Fruit fly (Drosophila melanogaster) whole organism, wandering third instar larva: Measurements from ENCODE around the gene Psa.
A peak's percentile ranks its signal among the peaks of the same experiment; 100 is the strongest.

Experiments used
- Abd-B ChIP-seq: fragments of >200 bp; optimal IDR thresholded peaks from 2 replicates; lab custom pipeline; 2017; ENCODE audit warnings: missing biosample characterization, missing genetic modification characterization
- CG32264 ChIP-seq: fragments of 200-800 bp; sonication (Bioruptor generic); optimal IDR thresholded peaks from 2 replicates; lab custom pipeline; 2016; ENCODE audit warnings: missing biosample characterization, missing genetic modification characterization
- CG9705 ChIP-seq: fragments of 200-800 bp; sonication (Bioruptor generic); optimal IDR thresholded peaks from 2 replicates; lab custom pipeline; 2018; ENCODE audit warnings: missing biosample characterization, mild to moderate bottlenecking, missing genetic modification characterization
- CrebA ChIP-seq: fragments of 200-800 bp; sonication (Bioruptor generic); optimal IDR thresholded peaks from 2 replicates; lab custom pipeline; 2016; ENCODE audit warnings: missing biosample characterization, mild to moderate bottlenecking, missing genetic modification characterization, borderline replicate concordance
- Dfd ChIP-seq: fragments of >200 bp; optimal IDR thresholded peaks from 2 replicates; lab custom pipeline; 2017; ENCODE audit warnings: missing biosample characterization, missing genetic modification characterization
- Dif ChIP-seq: fragments of 200-275, 200-300 bp; sonication (Bioruptor generic); optimal IDR thresholded peaks from 2 replicates; lab custom pipeline; 2018; ENCODE audit warnings: missing biosample characterization, missing genetic modification characterization; ENCODE audit not compliant: partially characterized antibody
- GATAd ChIP-seq: sonication (Bioruptor generic); optimal IDR thresholded peaks from 2 replicates; lab custom pipeline; 2016; ENCODE audit warnings: missing biosample characterization, missing genetic modification characterization
- HLH106 ChIP-seq: fragments of 200-800 bp; optimal IDR thresholded peaks from 3 replicates; lab custom pipeline; 2019; ENCODE audit warnings: missing biosample characterization, mild to moderate bottlenecking, missing genetic modification characterization, moderate library complexity
- Hnf4 ChIP-seq: fragments of 200-800 bp; sonication (Bioruptor generic); optimal IDR thresholded peaks from 2 replicates; lab custom pipeline; 2016; ENCODE audit warnings: missing biosample characterization, mild to moderate bottlenecking, missing genetic modification characterization
- Hr78 ChIP-seq: fragments of >200 bp; optimal IDR thresholded peaks from 2 replicates; lab custom pipeline; 2017; ENCODE audit warnings: missing biosample characterization, missing genetic modification characterization
- Hr83 ChIP-seq: fragments of 200-300 bp; sonication (Bioruptor generic); optimal IDR thresholded peaks from 2 replicates; lab custom pipeline; 2016; ENCODE audit warnings: missing biosample characterization, mild to moderate bottlenecking, missing genetic modification characterization, moderate library complexity; ENCODE audit not compliant: poor library complexity, severe bottlenecking
- Jra ChIP-seq: sonication (Bioruptor generic); optimal IDR thresholded peaks from 2 replicates; lab custom pipeline; 2016; ENCODE audit warnings: missing biosample characterization, missing genetic modification characterization
- Mio ChIP-seq: sonication (Bioruptor generic); optimal IDR thresholded peaks from 2 replicates; lab custom pipeline; 2016; ENCODE audit warnings: missing biosample characterization, missing genetic modification characterization
- Myc ChIP-seq: fragments of >200 bp; optimal IDR thresholded peaks from 2 replicates; lab custom pipeline; 2017
- N ChIP-seq: fragments of >200 bp; optimal IDR thresholded peaks from 2 replicates; lab custom pipeline; 2018; ENCODE audit warnings: missing biosample characterization, missing external identifiers, missing genetic modification characterization
- OdsH ChIP-seq: fragments of 200-800 bp; sonication (Bioruptor generic); optimal IDR thresholded peaks from 2 replicates; lab custom pipeline; 2016; ENCODE audit warnings: missing biosample characterization, mild to moderate bottlenecking, missing genetic modification characterization
- Rel ChIP-seq, 2 experiments: fragments of 200-800 bp; sonication (Bioruptor generic) in 1 of 2; optimal IDR thresholded peaks; 2 replicates in 1 of 2; 3 replicates in 1 of 2; lab custom pipeline; 2016 to 2019; ENCODE audit warnings: mild to moderate bottlenecking in 2 of 2, missing biosample characterization in 2 of 2, missing genetic modification characterization in 2 of 2, moderate library complexity in 1 of 2
- Sp1 ChIP-seq: fragments of 200-800 bp; sonication (Bioruptor generic); optimal IDR thresholded peaks from 3 replicates; lab custom pipeline; 2019; ENCODE audit warnings: missing biosample characterization, mild to moderate bottlenecking, missing genetic modification characterization, moderate library complexity
- Vsx2 ChIP-seq: fragments of 200-300, 225-300 bp; sonication (Bioruptor generic); optimal IDR thresholded peaks from 2 replicates; lab custom pipeline; 2018; ENCODE audit warnings: missing biosample characterization, missing genetic modification characterization; ENCODE audit not compliant: partially characterized antibody
- br ChIP-seq: fragments of 200-800 bp; sonication (Bioruptor generic); optimal IDR thresholded peaks from 2 replicates; lab custom pipeline; 2016; ENCODE audit warnings: missing biosample characterization, missing genetic modification characterization
- brk ChIP-seq: fragments of 200-800 bp; sonication (Bioruptor generic); optimal IDR thresholded peaks from 2 replicates; lab custom pipeline; 2016; ENCODE audit warnings: missing biosample characterization, mild to moderate bottlenecking, missing genetic modification characterization
- dl ChIP-seq, 2 experiments: fragments of 175-275, 200-275 bp in 1 of 2; fragments of 200-275 bp in 1 of 2; sonication (Bioruptor generic); optimal IDR thresholded peaks; lab custom pipeline; 2018; ENCODE audit warnings: mild to moderate bottlenecking in 2 of 2, missing biosample characterization in 2 of 2, missing genetic modification characterization in 2 of 2, moderate library complexity in 2 of 2; ENCODE audit not compliant: partially characterized antibody in 2 of 2, insufficient read depth in 1 of 2
- dmrt93B ChIP-seq: fragments of 200-800 bp; sonication (Bioruptor generic); optimal IDR thresholded peaks from 2 replicates; lab custom pipeline; 2018; ENCODE audit warnings: missing biosample characterization, mild to moderate bottlenecking, missing genetic modification characterization
- dsf ChIP-seq: sonication (Bioruptor generic); optimal IDR thresholded peaks from 2 replicates; lab custom pipeline; 2016; ENCODE audit warnings: missing biosample characterization, missing genetic modification characterization, borderline replicate concordance
- ey ChIP-seq: fragments of 200-800 bp; sonication (Bioruptor generic); optimal IDR thresholded peaks from 2 replicates; lab custom pipeline; 2016; ENCODE audit warnings: missing biosample characterization, missing genetic modification characterization
- foxo ChIP-seq, 2 experiments: fragments of 200-800 bp; sonication (Bioruptor generic); optimal IDR thresholded peaks; 2 replicates in 1 of 2; 3 replicates in 1 of 2; lab custom pipeline; 2016 to 2017; ENCODE audit warnings: missing biosample characterization in 2 of 2, missing genetic modification characterization in 2 of 2
- fru ChIP-seq: fragments of 200-800 bp; sonication (Bioruptor generic); optimal IDR thresholded peaks from 3 replicates; lab custom pipeline; 2016; ENCODE audit warnings: missing biosample characterization, mild to moderate bottlenecking, missing genetic modification characterization
- h ChIP-seq: fragments of 200-800 bp; sonication (Bioruptor generic); optimal IDR thresholded peaks from 3 replicates; lab custom pipeline; 2016; ENCODE audit warnings: missing biosample characterization, mild to moderate bottlenecking, missing genetic modification characterization
- jim ChIP-seq: fragments of 175-275, 200-325 bp; sonication (Bioruptor generic); optimal IDR thresholded peaks from 2 replicates; lab custom pipeline; 2016; ENCODE audit warnings: missing biosample characterization, mild to moderate bottlenecking, missing genetic modification characterization
- lola ChIP-seq: fragments of >200 bp; optimal IDR thresholded peaks from 2 replicates; lab custom pipeline; 2017; ENCODE audit warnings: missing biosample characterization, missing genetic modification characterization
- pan ChIP-seq: fragments of >200 bp; optimal IDR thresholded peaks from 2 replicates; lab custom pipeline; 2017
- psq ChIP-seq: fragments of 200-800 bp; sonication (Bioruptor generic); optimal IDR thresholded peaks from 3 replicates; lab custom pipeline; 2017; ENCODE audit warnings: missing biosample characterization, mild to moderate bottlenecking, missing genetic modification characterization, moderate library complexity
- rgr ChIP-seq: fragments of 200-800 bp; sonication (Bioruptor generic); optimal IDR thresholded peaks from 3 replicates; lab custom pipeline; 2016; ENCODE audit warnings: missing biosample characterization, mild to moderate bottlenecking, missing genetic modification characterization
- sage ChIP-seq: fragments of 200-800 bp; sonication (Bioruptor generic); optimal IDR thresholded peaks from 2 replicates; lab custom pipeline; 2016; ENCODE audit warnings: missing biosample characterization, mild to moderate bottlenecking, missing genetic modification characterization
- sv ChIP-seq: fragments of 200-800 bp; sonication (Bioruptor generic); optimal IDR thresholded peaks from 3 replicates; lab custom pipeline; 2016; ENCODE audit warnings: missing biosample characterization, missing genetic modification characterization
- tai ChIP-seq: sonication (Bioruptor generic); optimal IDR thresholded peaks from 2 replicates; lab custom pipeline; 2016; ENCODE audit warnings: missing biosample characterization, missing genetic modification characterization
- usp ChIP-seq: fragments of >200 bp; optimal IDR thresholded peaks from 2 replicates; lab custom pipeline; 2017; ENCODE audit warnings: missing biosample characterization, missing genetic modification characterization
- woc ChIP-seq: sonication (Bioruptor generic); optimal IDR thresholded peaks from 2 replicates; lab custom pipeline; 2016; ENCODE audit warnings: missing biosample characterization, mild to moderate bottlenecking, missing genetic modification characterization

The Psa gene

dm6 chr3L:1496408-1496807, 6.2 kb upstream of the Psa start, which contains the start of gene CG12084:
CG12084 (minus strand) TSS chr3L:1496643.
- TF ChIP-seq CG9705 (no peak), sage (GFP tag; lab: Kevin White, UChicago) (no peak), HLH106 (no peak), Mio (GFP tag; lab: Kevin White, UChicago) (no peak), pan (lab: Kevin White, UChicago) (no peak), Jra (no peak), h (GFP tag; lab: Kevin White, UChicago) (no peak), sv (GFP tag; lab: Kevin White, UChicago) (no peak), Abd-B (GFP tag; lab: Kevin White, UChicago) (no peak), Vsx2 (GFP tag; lab: Kevin White, UChicago) (no peak), ey (GFP tag; lab: Kevin White, UChicago) (no peak), OdsH (GFP tag; lab: Kevin White, UChicago) (no peak), N (GFP tag; lab: Kevin White, UChicago) (no peak), CG32264 (no peak), fru (no peak), lola (GFP tag; lab: Kevin White, UChicago) (no peak)

- no peak for TF ChIP-seq Jra
- no peak for TF ChIP-seq GATAd (GFP tag; lab: Kevin White, UChicago)
- no peak for TF ChIP-seq Vsx2 (GFP tag; lab: Kevin White, UChicago)
- peak; percentile 35 for TF ChIP-seq sv (GFP tag; lab: Kevin White, UChicago)
- no peak for TF ChIP-seq usp (GFP tag; lab: Kevin White, UChicago)
- no peak for TF ChIP-seq Hr83 (GFP tag; lab: Kevin White, UChicago)
- TF ChIP-seq fru: peak; percentile 72
- no peak for TF ChIP-seq pan (lab: Kevin White, UChicago)
- no peak for TF ChIP-seq dl (GFP tag; optimal IDR thresholded peaks at IDR 0.05; lab: Kevin White, UChicago; ENCODE audit: insufficient read depth in 1 of 2, partially characterized antibody in 2 of 2)
- no peak for TF ChIP-seq h (GFP tag; lab: Kevin White, UChicago)
- no peak for TF ChIP-seq CrebA
- no peak for TF ChIP-seq jim (GFP tag; lab: Kevin White, UChicago)
- TF ChIP-seq Abd-B (GFP tag; lab: Kevin White, UChicago): no peak
- peak; percentile 52 for TF ChIP-seq psq (GFP tag; lab: Kevin White, UChicago)
- peak; percentile 46 for TF ChIP-seq br (GFP tag; lab: Kevin White, UChicago)
- TF ChIP-seq rgr (GFP tag; lab: Kevin White, UChicago): peak; percentile 71
- no peak for TF ChIP-seq dsf (GFP tag; lab: Kevin White, UChicago)
- TF ChIP-seq sage (GFP tag; lab: Kevin White, UChicago): no peak
- TF ChIP-seq Sp1 (GFP tag; lab: Kevin White, UChicago): peak; percentile 56
- no peak for TF ChIP-seq lola (GFP tag; lab: Kevin White, UChicago)
- TF ChIP-seq CG32264: no peak
- no peak for TF ChIP-seq N (GFP tag; lab: Kevin White, UChicago)
- TF ChIP-seq Hr78 (GFP tag; lab: Kevin White, UChicago): no peak
- no peak for TF ChIP-seq Mio (GFP tag; lab: Kevin White, UChicago)
- TF ChIP-seq OdsH (GFP tag; lab: Kevin White, UChicago): peak; percentile 70
- TF ChIP-seq CG9705: peak; percentile 5
- no peak for TF ChIP-seq tai
- TF ChIP-seq foxo (GFP tag; optimal IDR thresholded peaks at IDR 0.05; lab: Kevin White, UChicago): peak in 1 of 2 experiments; percentile 75
- TF ChIP-seq Dfd (GFP tag; lab: Kevin White, UChicago): no peak
- no peak for TF ChIP-seq brk (GFP tag; lab: Kevin White, UChicago)
- peak; percentile 78 for TF ChIP-seq ey (GFP tag; lab: Kevin White, UChicago)
- TF ChIP-seq Myc: no peak
- no peak for TF ChIP-seq Rel (GFP tag; optimal IDR thresholded peaks at IDR 0.05; lab: Kevin White, UChicago)
- no peak for TF ChIP-seq Rel (tag; optimal IDR thresholded peaks at IDR 0.05; lab: Kevin White, UChicago)
- peak; percentile 50 for TF ChIP-seq Hnf4 (GFP tag; lab: Kevin White, UChicago)
- peak; percentile 55 for TF ChIP-seq dmrt93B (GFP tag; lab: Kevin White, UChicago)
- TF ChIP-seq Dif: no peak
- TF ChIP-seq woc (GFP tag; lab: Kevin White, UChicago): peak; percentile 37
- TF ChIP-seq HLH106: peak; percentile 66
Measured at dm6 chr3L:1515820-1516540, 13.3 kb downstream of the Psa start.
